Worm (Caenorhabditis elegans) whole organism, L1 larva: ENCODE results near the gene F21C10.18.

ENCODE experiments used
- F16B12.6 ChIP-seq: fragments of 150-350 bp; optimal IDR thresholded peaks from 2 replicates; lab custom pipeline; 2014; ENCODE audit warnings: missing biosample characterization, missing genetic modification characterization
- Y116A8C.19 ChIP-seq: sonication (generic microtip); optimal IDR thresholded peaks from 2 replicates; lab custom pipeline; 2016; ENCODE audit warnings: missing compliant biosample characterization, missing genetic modification characterization, borderline replicate concordance
- aha-1 ChIP-seq: fragments of 150-350 bp; optimal IDR thresholded peaks from 2 replicates; lab custom pipeline; 2014; ENCODE audit warnings: missing biosample characterization, missing genetic modification characterization
- blmp-1 ChIP-seq: fragments of 150-350 bp; optimal IDR thresholded peaks from 2 replicates; lab custom pipeline; 2014; ENCODE audit warnings: missing biosample characterization, missing genetic modification characterization
- ceh-63 ChIP-seq: fragments of 200-800 bp; sonication (Bioruptor generic); optimal IDR thresholded peaks from 2 replicates; lab custom pipeline; 2018; ENCODE audit warnings: mild to moderate bottlenecking, missing genetic modification characterization, missing compliant biosample characterization
- ceh-8 ChIP-seq: fragments of 200-800 bp; sonication (Bioruptor generic); optimal IDR thresholded peaks from 2 replicates; lab custom pipeline; 2018; ENCODE audit warnings: mild to moderate bottlenecking, missing genetic modification characterization, moderate library complexity, missing compliant biosample characterization
- ceh-88 ChIP-seq: fragments of 200-800 bp; sonication (Bioruptor generic); IDR thresholded peaks from 2 replicates; pipeline ENCODE4 v1.3.6; 2022; ENCODE audit warnings: missing genetic modification characterization, missing compliant biosample characterization
- dsc-1 ChIP-seq: sonication (generic microtip); optimal IDR thresholded peaks from 2 replicates; lab custom pipeline; 2016; ENCODE audit warnings: mild to moderate bottlenecking, missing genetic modification characterization, missing compliant biosample characterization
- efl-1 ChIP-seq, 4 experiments: fragments of 150-350 bp; optimal IDR thresholded peaks in 3 of 4; peaks in 1 of 4; 1 replicate in 1 of 4; 2 replicates in 3 of 4; lab custom pipeline; 2014; ENCODE audit warnings: missing biosample characterization in 2 of 4, missing genetic modification characterization in 2 of 4, missing genetic modification reagents in 2 of 4
- egl-27 ChIP-seq, 2 experiments: fragments of 150-350 bp in 1 of 2; sonication (generic microtip); optimal IDR thresholded peaks; 3 replicates each; lab custom pipeline; 2017 to 2018; ENCODE audit warnings: missing biosample characterization in 2 of 2, missing genetic modification characterization in 2 of 2, missing genetic modification reagents in 2 of 2
- elt-2 ChIP-seq: sonication (generic microtip); optimal IDR thresholded peaks from 2 replicates; lab custom pipeline; 2016; ENCODE audit warnings: missing genetic modification characterization, mild to moderate bottlenecking, inconsistent platforms, missing compliant biosample characterization, missing genetic modification reagents
- elt-3 ChIP-seq, 6 experiments: fragments of 150-350 bp in 1 of 6; sonication (generic microtip); optimal IDR thresholded peaks; 2 replicates each; lab custom pipeline; 2017 to 2018; ENCODE audit warnings: missing biosample characterization in 6 of 6, missing genetic modification characterization in 6 of 6, inconsistent platforms in 1 of 6
- ets-5 ChIP-seq: fragments of 200-800 bp; sonication (Bioruptor generic); IDR thresholded peaks from 2 replicates; pipeline ENCODE4 v1.3.6; 2022; ENCODE audit warnings: missing genetic modification characterization, missing compliant biosample characterization
- fkh-8 ChIP-seq: sonication (generic microtip); optimal IDR thresholded peaks from 2 replicates; lab custom pipeline; 2016; ENCODE audit warnings: mild to moderate bottlenecking, missing genetic modification characterization, missing compliant biosample characterization
- grh-1 ChIP-seq: fragments of 200-800 bp; sonication (Bioruptor generic); IDR thresholded peaks from 2 replicates; pipeline ENCODE4 v1.3.6; 2022; ENCODE audit warnings: missing genetic modification reagents, missing genetic modification characterization, missing compliant biosample characterization
- hlh-17 ChIP-seq: fragments of 200-800 bp; sonication (Bioruptor generic); optimal IDR thresholded peaks from 2 replicates; lab custom pipeline; 2018; ENCODE audit warnings: missing genetic modification characterization, mild to moderate bottlenecking, missing compliant biosample characterization, moderate library complexity, borderline replicate concordance
- irx-1 ChIP-seq: sonication (generic microtip); optimal IDR thresholded peaks from 2 replicates; lab custom pipeline; 2016; ENCODE audit warnings: missing genetic modification characterization, missing compliant biosample characterization
- lin-14 ChIP-seq: fragments of 200-800 bp; sonication (Bioruptor generic); optimal IDR thresholded peaks from 2 replicates; lab custom pipeline; 2018; ENCODE audit warnings: mild to moderate bottlenecking, missing genetic modification characterization, moderate library complexity, missing compliant biosample characterization
- lin-35 ChIP-seq, 2 experiments: fragments of 150-350 bp; optimal IDR thresholded peaks; 2 replicates each; lab custom pipeline; 2014; ENCODE audit warnings: missing biosample characterization in 2 of 2, missing genetic modification characterization in 2 of 2, missing genetic modification reagents in 2 of 2
- lir-3 ChIP-seq: sonication (generic microtip); optimal IDR thresholded peaks from 2 replicates; lab custom pipeline; 2016; ENCODE audit warnings: mild to moderate bottlenecking, missing genetic modification characterization, moderate library complexity, missing compliant biosample characterization; ENCODE audit not compliant: poor library complexity
- lsy-2 ChIP-seq, 2 experiments: fragments of 150-350 bp; optimal IDR thresholded peaks; 2 replicates each; lab custom pipeline; 2014; ENCODE audit warnings: missing biosample characterization in 2 of 2, missing genetic modification characterization in 2 of 2
- mdl-1 ChIP-seq, 2 experiments: fragments of 150-350 bp; optimal IDR thresholded peaks; 2 replicates each; lab custom pipeline; 2014 to 2017; ENCODE audit warnings: missing biosample characterization in 2 of 2, missing genetic modification characterization in 2 of 2, inconsistent platforms in 1 of 2
- nhr-19 ChIP-seq: fragments of 200-800 bp; sonication (Bioruptor generic); conservative IDR thresholded peaks from 2 replicates; pipeline ENCODE4 v1.3.6; 2022; ENCODE audit warnings: missing genetic modification characterization, missing compliant biosample characterization
- nhr-20 ChIP-seq: sonication (generic microtip); optimal IDR thresholded peaks from 2 replicates; lab custom pipeline; 2016; ENCODE audit warnings: mild to moderate bottlenecking, missing genetic modification characterization, missing compliant biosample characterization
- nhr-71 ChIP-seq: sonication (generic microtip); optimal IDR thresholded peaks from 2 replicates; lab custom pipeline; 2016; ENCODE audit warnings: mild to moderate bottlenecking, missing genetic modification characterization, moderate library complexity, missing compliant biosample characterization
- nhr-77 ChIP-seq: fragments of 150-350 bp; optimal IDR thresholded peaks from 2 replicates; lab custom pipeline; 2014; ENCODE audit warnings: missing biosample characterization, missing genetic modification characterization
- nhr-85 ChIP-seq: sonication (generic microtip); peaks from one replicate; lab custom pipeline; 2016; ENCODE audit warnings: missing genetic modification characterization, inconsistent platforms, missing compliant biosample characterization
- nhr-90 ChIP-seq: sonication (generic microtip); optimal IDR thresholded peaks from 2 replicates; lab custom pipeline; 2016; ENCODE audit warnings: mild to moderate bottlenecking, missing genetic modification characterization, missing compliant biosample characterization; ENCODE audit not compliant: poor library complexity
- snpc-4 ChIP-seq: fragments of 150-350 bp; optimal IDR thresholded peaks from 2 replicates; lab custom pipeline; 2014; ENCODE audit warnings: missing biosample characterization, missing genetic modification characterization
- snu-23 ChIP-seq: sonication (generic microtip); optimal IDR thresholded peaks from 2 replicates; lab custom pipeline; 2016; ENCODE audit warnings: missing genetic modification characterization, missing compliant biosample characterization
- sox-4 ChIP-seq: sonication (generic microtip); optimal IDR thresholded peaks from 2 replicates; lab custom pipeline; 2016; ENCODE audit warnings: missing genetic modification characterization, missing compliant biosample characterization
- sup-37 ChIP-seq: fragments of 200-800 bp; sonication (Bioruptor generic); optimal IDR thresholded peaks from 2 replicates; lab custom pipeline; 2018; ENCODE audit warnings: mild to moderate bottlenecking, missing genetic modification characterization, missing compliant biosample characterization
- unc-130 ChIP-seq: fragments of 150-350 bp; optimal IDR thresholded peaks from 2 replicates; lab custom pipeline; 2017; ENCODE audit warnings: missing biosample characterization, missing genetic modification characterization, inconsistent platforms
- unc-86 ChIP-seq: sonication (generic microtip); optimal IDR thresholded peaks from 2 replicates; lab custom pipeline; 2016; ENCODE audit warnings: missing genetic modification characterization, missing compliant biosample characterization
- zag-1 ChIP-seq: fragments of 150-350 bp; optimal IDR thresholded peaks from 2 replicates; lab custom pipeline; 2014; ENCODE audit warnings: missing biosample characterization, missing genetic modification characterization
- zip-4 ChIP-seq: fragments of 200-800 bp; sonication (Bioruptor generic); optimal IDR thresholded peaks from 2 replicates; lab custom pipeline; 2018; ENCODE audit warnings: mild to moderate bottlenecking, missing genetic modification characterization, moderate library complexity, missing compliant biosample characterization

The F21C10.18 gene

DNA sequence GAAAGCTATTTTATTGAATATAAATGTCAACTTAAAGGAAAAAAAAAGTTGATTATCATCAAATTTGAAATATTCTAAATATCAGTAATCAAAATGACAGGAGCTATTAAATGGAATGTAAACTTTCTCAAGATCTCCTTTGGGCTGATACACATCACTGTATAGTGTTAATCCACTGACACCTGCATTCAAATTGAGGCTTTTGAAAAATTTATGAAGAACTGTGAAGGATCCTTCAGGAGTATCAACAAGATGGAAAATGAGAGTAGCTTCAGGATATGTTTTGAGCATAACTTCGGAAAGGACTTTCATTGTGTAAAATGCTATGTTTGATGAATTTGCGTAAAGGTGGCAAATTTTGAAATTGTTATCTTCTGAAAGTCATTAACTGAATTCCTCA lies 11.1 kb upstream of the F21C10.18 start:
- TF ChIP-seq hlh-17 (GFP tag; lab: Kevin White, UChicago) = no peak
- peak; percentile 44 for TF ChIP-seq lir-3 (tag; lab: Kevin White, UChicago)
- TF ChIP-seq ceh-88 (GFP tag; lab: Robert Waterston, UW) = 0 out of 2 replicates have a peak, but pooled peaks have one; percentile 19
- peak; percentile 9 for TF ChIP-seq elt-2
- peak in 1 of 2 experiments; percentile 24 for TF ChIP-seq lin-35 (GFP tag; optimal IDR thresholded peaks at IDR 0.05; lab: Kevin White, UChicago)

- TF ChIP-seq snpc-4 (no peak), blmp-1 (tag; lab: Kevin White, UChicago) (peak; percentile 4), snu-23 (GFP tag; lab: Kevin White, UChicago) (peak; percentile 7), elt-2 (peak; percentile 5), ets-5 (GFP tag; lab: Robert Waterston, UW) (no peak), nhr-85 (tag; lab: Kevin White, UChicago) (peak; percentile 80), unc-86 (tag; lab: Kevin White, UChicago) (no peak), dsc-1 (tag; lab: Kevin White, UChicago) (no peak), Y116A8C.19 (no peak), egl-27 (tag; optimal IDR thresholded peaks at IDR 0.05; lab: Kevin White, UChicago) (no peak), elt-3 (tag; optimal IDR thresholded peaks at IDR 0.05; lab: Kevin White, UChicago) (peak in 1 of 6 experiments; percentile 8), lin-35 (GFP tag; optimal IDR thresholded peaks at IDR 0.05; lab: Kevin White, UChicago) (peak in 1 of 2 experiments; percentile 50), sox-4 (tag; lab: Kevin White, UChicago) (no peak), nhr-19 (peak; percentile 58), aha-1 (no peak), nhr-71 (tag; lab: Kevin White, UChicago) (peak; percentile 50), sup-37 (no peak), ceh-63 (GFP tag; lab: Kevin White, UChicago) (no peak), nhr-77 (tag; lab: Kevin White, UChicago) (no peak), mdl-1 (tag; optimal IDR thresholded peaks at IDR 0.05; lab: Kevin White, UChicago) (peak in 1 of 2 experiments; percentile 16), lin-14 (GFP tag; lab: Kevin White, UChicago) (peak; percentile 2), irx-1 (tag; lab: Kevin White, UChicago) (no peak), nhr-90 (tag; lab: Kevin White, UChicago) (peak; percentile 23), grh-1 (GFP tag; lab: Robert Waterston, UW) (peak; percentile 31; the same call in 1 of the 2 replicates), zag-1 (tag; lab: Kevin White, UChicago) (no peak), efl-1 (optimal IDR thresholded peaks at IDR 0.05; lab: Kevin White, UChicago) (no peak), efl-1 (GFP tag; optimal IDR thresholded peaks at IDR 0.05 in 1 of 2; lab: Kevin White, UChicago) (peak in 1 of 2 experiments; percentile 53), nhr-20 (tag; lab: Kevin White, UChicago) (peak; percentile 57), fkh-8 (tag; lab: Kevin White, UChicago) (no peak), unc-130 (tag; lab: Kevin White, UChicago) (no peak)
Measured at ce11 chrV:9098280-9098973, 9.9 kb upstream of the F21C10.18 start, which contains the start of gene F21C10.9. TSS of gene F21C10.9 (minus strand) at chrV:9098696.

DNA sequence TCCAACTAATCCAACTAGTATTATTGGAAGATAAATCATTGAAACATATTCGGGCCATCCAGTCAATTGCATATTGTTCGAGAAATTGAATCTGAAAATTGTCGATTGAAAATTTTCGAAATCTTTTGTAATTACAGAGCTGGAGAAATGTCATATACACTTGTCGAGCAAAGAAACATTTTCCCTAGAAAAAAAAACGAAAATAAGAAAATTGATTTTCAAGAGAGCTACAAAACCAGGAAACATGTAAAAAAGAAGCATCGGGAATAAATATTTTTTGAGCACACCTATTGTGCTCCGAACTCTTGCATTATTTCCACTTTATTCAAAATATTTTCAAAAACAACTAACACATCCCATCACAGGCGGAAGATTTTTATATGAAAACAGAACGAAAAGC lies 7.3 kb upstream of the F21C10.18 start, which contains the start of gene frpr-6:
frpr-6 (minus strand) TSS at position 101 of the 400 bp plus-strand sequence.
- TF ChIP-seq F16B12.6 (tag; lab: Kevin White, UChicago) (no peak), zip-4 (GFP tag; lab: Kevin White, UChicago) (no peak), lsy-2 (tag; optimal IDR thresholded peaks at IDR 0.05; lab: Kevin White, UChicago) (no peak), ceh-8 (GFP tag; lab: Kevin White, UChicago) (no peak), lin-35 (GFP tag; optimal IDR thresholded peaks at IDR 0.05; lab: Kevin White, UChicago) (no peak)
